Fruit fly (Drosophila melanogaster) whole organism, prepupa: Measurements from ENCODE around the gene CG15525.

Experiments used
- CG10631 ChIP-seq: fragments of 200-800 bp; sonication (Bioruptor generic); optimal IDR thresholded peaks from 2 replicates; lab custom pipeline; 2016; ENCODE audit warnings: missing biosample characterization, missing genetic modification characterization
- CG10669 ChIP-seq: fragments of 200-800 bp; sonication (Bioruptor generic); optimal IDR thresholded peaks from 3 replicates; lab custom pipeline; 2018; ENCODE audit warnings: missing biosample characterization, mild to moderate bottlenecking, missing genetic modification characterization, moderate library complexity
- CG11294 ChIP-seq: fragments of 200-800 bp; sonication (Bioruptor generic); IDR thresholded peaks from 2 replicates; pipeline ENCODE4 v1.3.6; 2022; ENCODE audit warnings: missing biosample characterization, missing genetic modification characterization
- CG15336 ChIP-seq: fragments of 200-800 bp; sonication (Bioruptor generic); IDR thresholded peaks from 2 replicates; pipeline ENCODE4 v1.3.6; 2022; ENCODE audit warnings: missing biosample characterization, missing genetic modification characterization
- CG6854 ChIP-seq: fragments of 200-800 bp; sonication (Bioruptor generic); optimal IDR thresholded peaks from 2 replicates; lab custom pipeline; 2017; ENCODE audit warnings: missing biosample characterization, mild to moderate bottlenecking, missing genetic modification characterization
- CG8119 ChIP-seq: fragments of 200-800 bp; sonication (Bioruptor generic); IDR thresholded peaks from 3 replicates; pipeline ENCODE4 v1.3.6; 2022; ENCODE audit warnings: missing biosample characterization, missing genetic modification characterization
- Eip78C ChIP-seq: fragments of 200-800 bp; sonication (Bioruptor generic); peaks from one replicate; lab custom pipeline; 2016; ENCODE audit warnings: missing biosample characterization, missing genetic modification characterization
- Sox14 ChIP-seq: fragments of 200-800 bp; sonication (Bioruptor generic); optimal IDR thresholded peaks from 3 replicates; lab custom pipeline; 2016; ENCODE audit warnings: missing biosample characterization, missing genetic modification characterization
- Sox15 ChIP-seq: fragments of 200-800 bp; sonication (Bioruptor generic); optimal IDR thresholded peaks from 3 replicates; lab custom pipeline; 2016; ENCODE audit warnings: missing biosample characterization, missing genetic modification characterization
- achi ChIP-seq: fragments of 200-800 bp; sonication (Bioruptor generic); optimal IDR thresholded peaks from 3 replicates; lab custom pipeline; 2016; ENCODE audit warnings: missing biosample characterization, missing genetic modification characterization
- fkh ChIP-seq: fragments of 200-800 bp; sonication (Bioruptor generic); optimal IDR thresholded peaks from 3 replicates; lab custom pipeline; 2017; ENCODE audit warnings: missing biosample characterization, mild to moderate bottlenecking, missing genetic modification characterization, moderate library complexity
- lz ChIP-seq: fragments of 200-800 bp; sonication (Bioruptor generic); optimal IDR thresholded peaks from 3 replicates; lab custom pipeline; 2016; ENCODE audit warnings: missing biosample characterization, missing genetic modification characterization
- ss ChIP-seq, 2 experiments: fragments of 200-800 bp; sonication (Bioruptor generic); optimal IDR thresholded peaks; 2 replicates in 1 of 2; 3 replicates in 1 of 2; lab custom pipeline; 2017 to 2018; ENCODE audit warnings: mild to moderate bottlenecking in 2 of 2, missing biosample characterization in 2 of 2, missing genetic modification characterization in 2 of 2, moderate library complexity in 1 of 2

DNA sequence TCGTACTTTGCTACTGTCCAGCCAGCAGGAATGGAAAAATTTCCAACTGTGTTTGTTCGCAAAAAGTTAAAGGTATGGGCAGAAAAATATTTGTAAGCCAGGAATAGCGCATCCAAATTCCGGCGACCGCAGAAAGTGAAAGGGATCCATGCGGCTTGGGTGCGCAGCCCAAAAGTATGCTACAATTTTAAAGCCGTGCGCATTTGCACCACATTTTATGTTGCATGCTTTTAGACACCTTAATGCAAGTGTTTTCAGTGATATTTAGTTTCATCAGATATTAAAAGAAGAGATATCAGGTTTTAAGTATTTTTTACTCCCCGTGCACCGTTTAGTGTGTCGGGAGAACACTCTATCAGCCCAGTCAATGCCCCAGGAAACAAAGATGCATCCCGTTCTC is 34.4 kb downstream of the CG15525 start:
- TF ChIP-seq ss (GFP tag; optimal IDR thresholded peaks at IDR 0.05; lab: Kevin White, UChicago) (no peak), CG15336 (GFP tag; lab: Robert Waterston, UW) (no peak), Sox15 (GFP tag; lab: Kevin White, UChicago) (no peak), fkh (GFP tag; lab: Kevin White, UChicago) (no peak), CG10669 (no peak), CG11294 (no peak), CG8119 (GFP tag; lab: Robert Waterston, UW) (no peak), CG10631 (no peak), lz (no peak), achi (GFP tag; lab: Kevin White, UChicago) (no peak), Sox14 (GFP tag; lab: Kevin White, UChicago) (no peak), CG6854 (GFP tag; lab: Kevin White, UChicago) (no peak), Eip78C (GFP tag; lab: Kevin White, UChicago) (no peak)
